Worm (Caenorhabditis elegans): ENCODE data around the gene Y54F10AM.15.

Gene Y54F10AM.15

DNA sequence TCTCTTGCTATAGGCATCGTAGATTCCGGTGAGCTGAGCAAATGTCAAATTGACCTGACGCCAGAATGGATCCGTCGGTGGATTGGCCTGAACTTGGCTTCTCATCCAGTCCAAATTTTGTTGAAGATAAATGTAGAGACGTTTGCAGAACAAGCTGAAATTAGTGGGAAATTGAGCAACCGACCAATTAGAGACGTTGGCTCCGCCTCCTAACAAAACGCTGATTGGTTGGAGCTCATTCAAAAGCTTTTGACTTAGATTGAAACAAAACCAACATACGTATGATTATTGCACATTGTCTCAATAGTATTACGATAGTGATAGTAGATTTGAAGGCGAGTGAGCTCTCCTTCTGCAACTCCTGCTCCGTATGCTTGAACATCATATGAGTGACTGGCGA lies 22.0 kb downstream of the Y54F10AM.15 start:
- TF ChIP-seq hmg-4 (GFP tag; optimal IDR thresholded peaks at IDR 0.05) (no peak), sea-1 (GFP tag; conservative IDR thresholded peaks at IDR 0.05) (no peak), ets-7 (tag; optimal IDR thresholded peaks at IDR 0.05) (no peak), flt-1 (GFP tag; IDR thresholded peaks at IDR 0.05) (no peak), tbx-11 (GFP tag; IDR thresholded peaks at IDR 0.05) (no peak), scrt-1 (GFP tag; IDR thresholded peaks at IDR 0.05) (no peak), pes-1 (GFP tag; IDR thresholded peaks at IDR 0.05) (no peak), tra-4 (tag; optimal IDR thresholded peaks at IDR 0.05) (no peak)

DNA sequence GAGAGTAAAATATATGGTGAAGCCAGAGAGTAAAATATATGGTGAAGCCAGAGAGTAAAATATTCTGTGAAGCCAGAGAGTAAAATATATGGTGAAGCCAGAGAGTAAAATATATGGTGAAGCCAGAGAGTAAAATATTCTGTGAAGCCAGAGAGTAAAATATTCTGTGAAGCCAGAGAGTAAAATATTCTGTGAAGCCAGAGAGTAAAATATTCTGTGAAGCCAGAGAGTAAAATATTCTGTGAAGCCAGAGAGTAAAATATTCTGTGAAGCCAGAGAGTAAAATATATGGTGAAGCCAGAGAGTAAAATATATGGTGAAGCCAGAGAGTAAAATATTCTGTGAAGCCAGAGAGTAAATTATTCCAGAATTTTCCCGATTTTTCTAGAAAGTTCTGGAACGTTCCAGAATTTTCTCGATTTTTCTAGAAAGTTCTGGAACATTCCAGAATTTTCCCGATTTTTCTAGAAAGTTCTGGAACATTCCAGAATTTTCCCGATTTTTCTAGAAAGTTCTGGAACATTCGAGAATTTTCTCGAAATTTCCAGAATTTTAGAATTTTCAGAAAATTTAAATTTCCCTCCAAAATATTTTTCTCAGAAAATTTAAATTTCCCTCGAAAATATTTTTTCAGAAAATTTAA lies 27.0 kb downstream of the Y54F10AM.15 start:
- peak; percentile 38; the same call in 1 of the 2 replicates for TF ChIP-seq pes-1 (GFP tag; IDR thresholded peaks at IDR 0.05)

DNA sequence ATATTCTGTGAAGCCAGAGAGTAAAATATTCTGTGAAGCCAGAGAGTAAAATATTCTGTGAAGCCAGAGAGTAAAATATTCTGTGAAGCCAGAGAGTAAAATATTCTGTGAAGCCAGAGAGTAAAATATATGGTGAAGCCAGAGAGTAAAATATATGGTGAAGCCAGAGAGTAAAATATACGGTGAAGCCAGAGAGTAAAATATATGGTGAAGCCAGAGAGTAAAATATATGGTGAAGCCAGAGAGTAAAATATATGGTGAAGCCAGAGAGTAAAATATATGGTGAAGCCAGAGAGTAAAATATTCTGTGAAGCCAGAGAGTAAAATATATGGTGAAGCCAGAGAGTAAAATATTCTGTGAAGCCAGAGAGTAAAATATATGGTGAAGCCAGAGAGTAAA lies 27.8 kb downstream of the Y54F10AM.15 start:
- 0 out of 2 replicates have a peak, but pooled peaks have one; percentile 18 for TF ChIP-seq flt-1 (GFP tag; IDR thresholded peaks at IDR 0.05)

DNA sequence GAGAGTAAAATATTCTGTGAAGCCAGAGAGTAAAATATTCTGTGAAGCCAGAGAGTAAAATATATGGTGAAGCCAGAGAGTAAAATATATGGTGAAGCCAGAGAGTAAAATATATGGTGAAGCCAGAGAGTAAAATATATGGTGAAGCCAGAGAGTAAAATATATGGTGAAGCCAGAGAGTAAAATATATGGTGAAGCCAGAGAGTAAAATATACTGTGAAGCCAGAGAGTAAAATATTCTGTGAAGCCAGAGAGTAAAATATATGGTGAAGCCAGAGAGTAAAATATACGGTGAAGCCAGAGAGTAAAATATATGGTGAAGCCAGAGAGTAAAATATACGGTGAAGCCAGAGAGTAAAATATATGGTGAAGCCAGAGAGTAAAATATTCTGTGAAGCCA lies 29.2 kb downstream of the Y54F10AM.15 start:
- TF ChIP-seq scrt-1 (GFP tag; IDR thresholded peaks at IDR 0.05) (peak; percentile 72; the same call in 1 of the 2 replicates), tbx-11 (GFP tag; IDR thresholded peaks at IDR 0.05) (peak; percentile 73; the same call in 1 of the 2 replicates), tbx-37 (GFP tag; conservative IDR thresholded peaks at IDR 0.05) (peak; percentile 99), pes-1 (GFP tag; IDR thresholded peaks at IDR 0.05) (peak; percentile 89), sea-1 (GFP tag; conservative IDR thresholded peaks at IDR 0.05) (peak; percentile 75; the same call in 1 of the 2 replicates), flt-1 (GFP tag; IDR thresholded peaks at IDR 0.05) (peak; percentile 97)

DNA sequence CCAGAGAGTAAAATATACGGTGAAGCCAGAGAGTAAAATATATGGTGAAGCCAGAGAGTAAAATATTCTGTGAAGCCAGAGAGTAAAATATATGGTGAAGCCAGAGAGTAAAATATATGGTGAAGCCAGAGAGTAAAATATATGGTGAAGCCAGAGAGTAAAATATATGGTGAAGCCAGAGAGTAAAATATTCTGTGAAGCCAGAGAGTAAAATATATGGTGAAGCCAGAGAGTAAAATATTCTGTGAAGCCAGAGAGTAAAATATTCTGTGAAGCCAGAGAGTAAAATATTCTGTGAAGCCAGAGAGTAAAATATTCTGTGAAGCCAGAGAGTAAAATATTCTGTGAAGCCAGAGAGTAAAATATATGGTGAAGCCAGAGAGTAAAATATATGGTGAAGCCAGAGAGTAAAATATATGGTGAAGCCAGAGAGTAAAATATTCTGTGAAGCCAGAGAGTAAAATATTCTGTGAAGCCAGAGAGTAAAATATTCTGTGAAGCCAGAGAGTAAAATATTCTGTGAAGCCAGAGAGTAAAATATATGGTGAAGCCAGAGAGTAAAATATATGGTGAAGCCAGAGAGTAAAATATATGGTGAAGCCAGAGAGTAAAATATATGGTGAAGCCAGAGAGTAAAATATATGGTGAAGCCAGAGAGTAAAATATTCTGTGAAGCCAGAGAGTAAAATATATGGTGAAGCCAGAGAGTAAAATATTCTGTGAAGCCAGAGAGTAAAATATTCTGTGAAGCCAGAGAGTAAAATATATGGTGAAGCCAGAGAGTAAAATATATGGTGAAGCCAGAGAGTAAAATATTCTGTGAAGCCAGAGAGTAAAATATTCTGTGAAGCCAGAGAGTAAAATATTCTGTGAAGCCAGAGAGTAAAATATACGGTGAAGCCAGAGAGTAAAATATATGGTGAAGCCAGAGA lies 30.9 kb downstream of the Y54F10AM.15 start:
- TF ChIP-seq flt-1 (GFP tag; IDR thresholded peaks at IDR 0.05) (peak; percentile 92), pes-1 (GFP tag; IDR thresholded peaks at IDR 0.05) (peak; percentile 88), tbx-11 (GFP tag; IDR thresholded peaks at IDR 0.05) (peak; percentile 87), tbx-37 (GFP tag; conservative IDR thresholded peaks at IDR 0.05) (peak; percentile 99), sea-1 (GFP tag; conservative IDR thresholded peaks at IDR 0.05) (peak; percentile 87), scrt-1 (GFP tag; IDR thresholded peaks at IDR 0.05) (peak; percentile 76)

DNA sequence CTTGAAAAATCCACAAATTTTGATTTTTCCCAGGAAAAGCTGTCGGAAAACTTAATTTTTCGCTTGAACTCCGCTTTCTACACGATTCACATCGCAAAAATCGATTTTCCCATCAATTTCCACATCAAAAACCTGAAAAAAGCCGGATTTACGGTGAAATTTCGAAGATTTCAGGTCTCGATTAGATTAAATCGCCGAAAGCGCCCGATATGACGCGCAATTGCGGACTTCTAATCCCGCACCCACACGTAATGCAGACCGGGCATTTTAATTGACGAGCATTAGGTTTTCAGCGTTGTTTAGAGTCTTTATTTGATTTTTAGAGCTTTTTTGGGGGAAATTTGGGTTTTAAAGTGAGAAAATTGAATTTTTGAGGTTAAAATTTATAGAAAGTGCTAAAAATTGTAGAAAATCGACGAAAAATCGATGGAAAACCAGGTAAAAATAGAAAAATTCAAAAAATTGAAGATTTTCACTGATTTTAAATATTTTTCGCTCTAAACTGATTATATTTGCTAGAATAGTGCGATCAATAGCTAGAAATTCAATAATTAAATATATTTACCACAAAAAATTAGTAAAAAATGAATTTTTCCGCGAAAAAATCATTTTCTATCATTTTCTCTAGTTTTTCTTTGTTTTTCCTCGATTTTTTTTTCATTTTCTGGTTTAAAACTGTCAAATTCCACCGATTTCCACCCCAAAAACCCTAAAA lies 41.3 kb downstream of the Y54F10AM.15 start, which contains the start of gene Y54F10AL.1:
Gene Y54F10AL.1, plus strand, starts transcription at position 665 of the 715 bp plus-strand sequence.
- TF ChIP-seq sea-1 (GFP tag; conservative IDR thresholded peaks at IDR 0.05) (no peak), hnd-1 (tag; optimal IDR thresholded peaks at IDR 0.05) (no peak), tbx-37 (GFP tag; conservative IDR thresholded peaks at IDR 0.05) (no peak), tbx-11 (GFP tag; IDR thresholded peaks at IDR 0.05) (no peak), ceh-36 (tag; optimal IDR thresholded peaks at IDR 0.05) (peak; percentile 33)

DNA sequence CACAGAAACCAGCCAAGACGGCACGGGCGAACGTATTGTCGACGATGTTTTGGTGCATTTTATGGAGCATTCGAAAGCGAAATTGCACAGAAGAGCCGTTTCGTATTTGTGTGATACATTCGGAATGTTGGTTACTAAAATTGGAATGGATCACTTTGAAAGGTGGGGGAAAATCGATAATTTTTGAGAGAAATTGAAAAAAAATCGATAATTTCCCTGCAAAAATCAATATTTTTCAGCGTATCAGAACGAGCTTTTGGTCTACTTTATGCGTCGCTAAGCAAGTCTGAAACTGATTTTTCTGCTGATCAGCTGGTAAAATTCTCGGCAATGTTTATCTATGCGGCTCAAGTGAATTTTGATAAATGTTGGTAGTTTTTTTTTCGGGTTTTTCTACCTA lies 45.7 kb downstream of the Y54F10AM.15 start:
- TF ChIP-seq tbx-37 (GFP tag; conservative IDR thresholded peaks at IDR 0.05) (no peak), tbx-11 (GFP tag; IDR thresholded peaks at IDR 0.05) (no peak), F13C5.2 (tag; optimal IDR thresholded peaks at IDR 0.05) (no peak), ama-1 (optimal IDR thresholded peaks at IDR 0.05) (no peak), pes-1 (GFP tag; IDR thresholded peaks at IDR 0.05) (no peak), tra-4 (tag; optimal IDR thresholded peaks at IDR 0.05) (no peak), hnd-1 (tag; optimal IDR thresholded peaks at IDR 0.05) (no peak), flt-1 (GFP tag; IDR thresholded peaks at IDR 0.05) (no peak), B0310.2 (tag; optimal IDR thresholded peaks at IDR 0.05) (no peak), ceh-13 (GFP tag; optimal IDR thresholded peaks at IDR 0.05) (no peak), ets-7 (tag; optimal IDR thresholded peaks at IDR 0.05) (no peak), hmbx-1 (tag; optimal IDR thresholded peaks at IDR 0.05) (no peak), sea-1 (GFP tag; conservative IDR thresholded peaks at IDR 0.05) (no peak), ceh-36 (tag; optimal IDR thresholded peaks at IDR 0.05) (no peak)

DNA sequence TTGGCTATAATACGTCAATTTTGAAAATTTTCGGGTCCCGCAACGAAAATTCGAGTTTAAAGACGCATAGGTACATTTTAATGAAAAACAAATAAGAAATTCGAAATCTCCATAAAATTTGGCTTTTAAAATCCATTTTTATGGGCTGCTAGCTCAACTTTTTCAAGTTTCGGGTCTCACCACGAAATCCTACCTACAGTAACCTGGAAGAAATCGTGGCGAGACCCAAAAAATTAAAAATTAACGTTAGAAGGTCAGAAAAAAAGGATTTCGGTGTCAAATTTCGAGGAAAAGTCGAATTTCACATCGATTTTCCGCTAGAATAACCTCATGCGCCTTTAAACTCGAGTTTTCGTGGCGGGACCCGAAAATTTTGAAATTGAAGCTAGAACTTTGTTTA lies 46.3 kb downstream of the Y54F10AM.15 start:
- no peak for TF ChIP-seq hnd-1 (tag; optimal IDR thresholded peaks at IDR 0.05)
- no peak for TF ChIP-seq ets-7 (tag; optimal IDR thresholded peaks at IDR 0.05)
- TF ChIP-seq aly-1 (tag; optimal IDR thresholded peaks at IDR 0.05), result no peak
- no peak for TF ChIP-seq hmg-4 (GFP tag; optimal IDR thresholded peaks at IDR 0.05)
- TF ChIP-seq ceh-13 (GFP tag; optimal IDR thresholded peaks at IDR 0.05), result no peak
- no peak for TF ChIP-seq pes-1 (GFP tag; IDR thresholded peaks at IDR 0.05)
- no peak for TF ChIP-seq flt-1 (GFP tag; IDR thresholded peaks at IDR 0.05)
- TF ChIP-seq scrt-1 (GFP tag; IDR thresholded peaks at IDR 0.05), result no peak
- no peak for TF ChIP-seq tbx-37 (GFP tag; conservative IDR thresholded peaks at IDR 0.05)
- TF ChIP-seq ama-1 (optimal IDR thresholded peaks at IDR 0.05), result no peak
- no peak for TF ChIP-seq sea-1 (GFP tag; conservative IDR thresholded peaks at IDR 0.05)
- TF ChIP-seq tbx-11 (GFP tag; IDR thresholded peaks at IDR 0.05), result no peak
- TF ChIP-seq tra-4 (tag; optimal IDR thresholded peaks at IDR 0.05), result no peak
- TF ChIP-seq F13C5.2 (tag; optimal IDR thresholded peaks at IDR 0.05), result no peak
